Worm (Caenorhabditis elegans): Measurements from ENCODE around the gene CC8.3.

Gene CC8.3

ce11 chrIV:3642189-3642588, at the start of gene CC8.3:
TSS of gene CC8.3 (minus strand) at chrIV:3642289.
- TF ChIP-seq ceh-28 (tag; optimal IDR thresholded peaks at IDR 0.05) (no peak), lsy-12 (tag; optimal IDR thresholded peaks at IDR 0.05) (no peak), ztf-4 (tag; optimal IDR thresholded peaks at IDR 0.05) (no peak), nhr-67 (tag; optimal IDR thresholded peaks at IDR 0.05) (no peak), pha-4 (tag; optimal IDR thresholded peaks at IDR 0.05) (no peak), R02D3.7 (tag; optimal IDR thresholded peaks at IDR 0.05) (no peak), ceh-82 (tag; optimal IDR thresholded peaks at IDR 0.05) (no peak), jun-1 (tag; optimal IDR thresholded peaks at IDR 0.05) (no peak), fos-1 (tag; optimal IDR thresholded peaks at IDR 0.05) (no peak), fkh-2 (tag; optimal IDR thresholded peaks at IDR 0.05) (no peak)

ce11 chrIV:3688050-3688449, 46.0 kb upstream of the CC8.3 start:
- no peak for TF ChIP-seq lin-39 (tag; optimal IDR thresholded peaks at IDR 0.05)
- TF ChIP-seq nhr-43 (tag; optimal IDR thresholded peaks at IDR 0.05; ENCODE audit: poor library complexity, severe bottlenecking): no peak
- TF ChIP-seq egl-27 (tag; optimal IDR thresholded peaks at IDR 0.05): no peak
- TF ChIP-seq elt-3 (tag; optimal IDR thresholded peaks at IDR 0.05): no peak
- TF ChIP-seq daf-12 (tag; optimal IDR thresholded peaks at IDR 0.05): no peak
- no peak for TF ChIP-seq lsy-12 (tag; optimal IDR thresholded peaks at IDR 0.05)
- TF ChIP-seq R02D3.7 (tag; optimal IDR thresholded peaks at IDR 0.05): no peak
- no peak for TF ChIP-seq nhr-25 (tag; optimal IDR thresholded peaks at IDR 0.05)
- TF ChIP-seq nhr-237 (tag; optimal IDR thresholded peaks at IDR 0.05): no peak
- no peak for TF ChIP-seq lin-15B (tag; optimal IDR thresholded peaks at IDR 0.05)
- no peak for TF ChIP-seq hmg-11 (tag; optimal IDR thresholded peaks at IDR 0.05)
- TF ChIP-seq nhr-76 (tag; optimal IDR thresholded peaks at IDR 0.05): no peak
- TF ChIP-seq unc-62 (GFP tag; optimal IDR thresholded peaks at IDR 0.05): no peak
- no peak for TF ChIP-seq snpc-4 (tag; optimal IDR thresholded peaks at IDR 0.05)

DNA sequence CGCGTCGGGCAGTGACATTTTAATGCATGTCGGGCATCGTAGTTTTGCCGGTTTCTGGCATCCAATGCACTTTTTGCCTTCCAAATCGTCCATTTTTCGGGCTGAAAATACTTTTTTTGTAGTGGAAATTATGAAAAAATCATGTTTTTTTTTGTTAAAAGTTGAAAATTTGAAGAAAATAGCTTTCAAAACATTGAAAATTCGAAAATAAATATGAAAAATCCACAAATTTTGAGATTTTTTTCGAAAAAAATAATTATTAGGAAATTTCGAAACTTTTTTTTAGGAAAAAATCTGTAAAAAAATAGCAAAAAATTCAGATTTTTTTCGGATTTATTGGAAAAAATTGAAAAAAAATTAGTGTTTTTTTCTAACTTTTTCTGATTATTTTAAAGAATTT, 44.7 kb upstream of the CC8.3 start, which contains the start of gene map-1:
Gene map-1 (minus strand): TSS at position 101 of the 400 bp plus-strand sequence.
- TF ChIP-seq nhr-237 (tag; optimal IDR thresholded peaks at IDR 0.05) (no peak), mml-1 (tag; optimal IDR thresholded peaks at IDR 0.05) (no peak), eor-1 (tag; optimal IDR thresholded peaks at IDR 0.05) (no peak), aly-2 (tag; optimal IDR thresholded peaks at IDR 0.05) (no peak), elt-3 (tag; optimal IDR thresholded peaks at IDR 0.05) (no peak), ceh-9 (tag; optimal IDR thresholded peaks at IDR 0.05) (no peak), lin-15B (tag; optimal IDR thresholded peaks at IDR 0.05) (no peak), elt-1 (tag; optimal IDR thresholded peaks at IDR 0.05) (no peak), egl-27 (tag; optimal IDR thresholded peaks at IDR 0.05) (no peak), nhr-11 (tag; optimal IDR thresholded peaks at IDR 0.05) (no peak), fos-1 (tag; optimal IDR thresholded peaks at IDR 0.05) (no peak), fkh-2 (tag; optimal IDR thresholded peaks at IDR 0.05) (no peak)

DNA sequence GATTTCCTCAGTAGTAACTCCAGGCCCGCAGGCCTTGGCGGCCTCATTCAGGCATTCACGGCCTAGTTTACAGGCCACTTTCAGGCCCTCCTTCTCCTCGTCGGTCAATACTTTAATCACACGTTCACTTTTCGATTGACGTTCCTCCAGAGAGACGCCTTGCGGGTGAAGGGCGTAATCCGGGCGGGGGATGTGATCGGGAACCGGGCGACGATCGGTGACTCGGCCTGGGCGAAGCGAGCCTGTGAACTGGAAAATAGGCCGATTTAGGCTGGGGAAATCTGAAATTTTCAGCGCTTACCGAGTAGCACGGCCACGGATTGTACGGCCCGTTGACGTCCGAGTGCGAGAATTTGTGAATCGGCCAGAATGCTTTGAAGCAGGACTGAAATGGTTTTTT, 44.2 kb upstream of the CC8.3 start:
- TF ChIP-seq nhr-11 (tag; optimal IDR thresholded peaks at IDR 0.05) (no peak), nhr-23 (tag; optimal IDR thresholded peaks at IDR 0.05) (no peak)

ce11 chrIV:3681763-3682162, 39.7 kb upstream of the CC8.3 start:
- TF ChIP-seq nfya-1 (tag; optimal IDR thresholded peaks at IDR 0.05; ENCODE audit: insufficient read depth) (no peak), pha-4 (tag; optimal IDR thresholded peaks at IDR 0.05) (no peak), ceh-16 (tag; optimal IDR thresholded peaks at IDR 0.05) (no peak)

DNA sequence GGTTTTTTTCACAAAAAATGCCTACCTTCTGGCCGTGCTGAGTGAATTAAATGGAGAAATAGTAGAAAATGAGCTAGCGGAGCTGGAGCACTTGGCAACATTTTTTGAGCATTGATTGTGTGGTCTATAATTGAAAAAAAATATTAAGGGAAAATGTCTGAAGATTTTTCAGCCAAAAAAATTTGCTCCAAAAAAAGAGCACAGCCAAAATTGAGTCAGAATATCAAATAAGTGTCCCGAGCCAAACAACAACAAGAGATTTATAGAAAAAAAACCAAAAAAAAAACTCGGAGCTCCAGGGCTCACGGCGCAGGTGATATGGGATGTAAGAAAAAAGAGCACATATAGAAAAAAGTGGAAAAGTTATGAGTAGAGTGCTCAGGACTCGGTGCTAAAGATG, 26.5 kb upstream of the CC8.3 start, which contains the start of gene fmil-1:
Gene fmil-1 (minus strand): TSS at position 101 of the 400 bp plus-strand sequence.
- TF ChIP-seq daf-12 (tag; optimal IDR thresholded peaks at IDR 0.05): no peak
- no peak for TF ChIP-seq ZK546.5 (tag; optimal IDR thresholded peaks at IDR 0.05)
- TF ChIP-seq nhr-28 (tag; optimal IDR thresholded peaks at IDR 0.05): no peak
- TF ChIP-seq jun-1 (tag; optimal IDR thresholded peaks at IDR 0.05): no peak
- TF ChIP-seq egl-5 (tag; optimal IDR thresholded peaks at IDR 0.05): no peak
- no peak for TF ChIP-seq nhr-76 (tag; optimal IDR thresholded peaks at IDR 0.05)
- no peak for TF ChIP-seq lin-39 (tag; optimal IDR thresholded peaks at IDR 0.05)
- TF ChIP-seq ztf-11 (tag; optimal IDR thresholded peaks at IDR 0.05): no peak
- no peak for TF ChIP-seq egl-27 (tag; optimal IDR thresholded peaks at IDR 0.05)
- no peak for TF ChIP-seq eor-1 (tag; optimal IDR thresholded peaks at IDR 0.05)
- no peak for TF ChIP-seq zag-1 (tag; optimal IDR thresholded peaks at IDR 0.05)
- TF ChIP-seq pqm-1 (tag; optimal IDR thresholded peaks at IDR 0.05): no peak
- TF ChIP-seq lsy-12 (tag; optimal IDR thresholded peaks at IDR 0.05): no peak
- TF ChIP-seq fkh-2 (tag; optimal IDR thresholded peaks at IDR 0.05): no peak
- no peak for TF ChIP-seq elt-1 (tag; optimal IDR thresholded peaks at IDR 0.05)
- TF ChIP-seq mml-1 (tag; optimal IDR thresholded peaks at IDR 0.05): no peak
- no peak for TF ChIP-seq skn-1 (tag; optimal IDR thresholded peaks at IDR 0.05)
- TF ChIP-seq ztf-4 (tag; optimal IDR thresholded peaks at IDR 0.05): no peak
- no peak for TF ChIP-seq fkh-10 (GFP tag; optimal IDR thresholded peaks at IDR 0.05)
